Worm (Caenorhabditis elegans) whole organism, L4 larva: ENCODE data around the gene F35G12.12.

Experiments used
- D1046.2 ChIP-seq: fragments of 200-800 bp; sonication (Bioruptor generic); IDR thresholded peaks from 2 replicates; pipeline ENCODE4 v1.3.6; 2022; ENCODE audit warnings: missing genetic modification characterization, missing compliant biosample characterization
- F37D6.2 ChIP-seq: sonication (generic microtip); optimal IDR thresholded peaks from 2 replicates; lab custom pipeline; 2016; ENCODE audit warnings: mild to moderate bottlenecking, missing genetic modification characterization, missing compliant biosample characterization
- T20F7.1 ChIP-seq: fragments of 200-800 bp; sonication (Bioruptor generic); optimal IDR thresholded peaks from 2 replicates; lab custom pipeline; 2018; ENCODE audit warnings: mild to moderate bottlenecking, missing genetic modification characterization, missing compliant biosample characterization
- aha-1 ChIP-seq: fragments of 150-350 bp; peaks from one replicate; lab custom pipeline; 2014; ENCODE audit warnings: missing biosample characterization, missing genetic modification characterization
- attf-4 ChIP-seq: sonication (generic microtip); optimal IDR thresholded peaks from 3 replicates; lab custom pipeline; 2017; ENCODE audit warnings: missing biosample characterization, missing genetic modification characterization
- ceh-44 ChIP-seq: fragments of 200-800 bp; sonication (Bioruptor generic); IDR thresholded peaks from 2 replicates; pipeline ENCODE4 v1.3.6; 2022; ENCODE audit warnings: missing genetic modification reagents, missing genetic modification characterization, missing compliant biosample characterization
- ceh-82 ChIP-seq: sonication (generic microtip); optimal IDR thresholded peaks from 2 replicates; lab custom pipeline; 2017; ENCODE audit warnings: missing biosample characterization, missing genetic modification characterization
- cey-2 ChIP-seq: sonication (generic microtip); optimal IDR thresholded peaks from 3 replicates; lab custom pipeline; 2017; ENCODE audit warnings: missing genetic modification characterization, mild to moderate bottlenecking, missing compliant biosample characterization, antibody characterized with exemption, borderline replicate concordance; ENCODE audit not compliant: insufficient read depth
- ctbp-1 ChIP-seq: fragments of 200-800 bp; sonication (Bioruptor generic); IDR thresholded peaks from 2 replicates; pipeline ENCODE4 v1.3.6; 2022; ENCODE audit warnings: missing genetic modification reagents, missing genetic modification characterization, missing compliant biosample characterization
- daf-16 ChIP-seq, 3 experiments: sonication (generic microtip); optimal IDR thresholded peaks; 2 replicates each; lab custom pipeline; 2016 to 2017; ENCODE audit warnings: missing genetic modification characterization in 3 of 3, missing genetic modification reagents in 3 of 3, mild to moderate bottlenecking in 2 of 3, missing compliant biosample characterization in 2 of 3, missing biosample characterization in 1 of 3, moderate library complexity in 1 of 3
- dmd-9 ChIP-seq: fragments of 200-800 bp; sonication (Bioruptor generic); IDR thresholded peaks from 2 replicates; pipeline ENCODE4 v1.3.6; 2022; ENCODE audit warnings: missing genetic modification reagents, missing genetic modification characterization, missing compliant biosample characterization
- dve-1 ChIP-seq: sonication (generic microtip); optimal IDR thresholded peaks from 2 replicates; lab custom pipeline; 2017; ENCODE audit warnings: antibody characterized with exemption, mild to moderate bottlenecking, missing genetic modification characterization, missing compliant biosample characterization; ENCODE audit not compliant: insufficient read depth
- egl-27 ChIP-seq: sonication (generic microtip); optimal IDR thresholded peaks from 3 replicates; lab custom pipeline; 2017; ENCODE audit warnings: missing biosample characterization, missing genetic modification reagents, missing genetic modification characterization
- egl-43 ChIP-seq: fragments of 200-800 bp; sonication (Bioruptor generic); IDR thresholded peaks from 2 replicates; pipeline ENCODE4 v1.3.6; 2022; ENCODE audit warnings: missing genetic modification reagents, missing genetic modification characterization, missing compliant biosample characterization
- fkh-10 ChIP-seq: fragments of 150-350 bp; optimal IDR thresholded peaks from 2 replicates; lab custom pipeline; 2014; ENCODE audit warnings: missing biosample characterization, missing genetic modification reagents, missing genetic modification characterization
- hlh-11 ChIP-seq: fragments of 200-800 bp; sonication (Bioruptor generic); optimal IDR thresholded peaks from 2 replicates; lab custom pipeline; 2018; ENCODE audit warnings: mild to moderate bottlenecking, missing genetic modification characterization, missing compliant biosample characterization
- hlh-30 ChIP-seq: sonication (generic microtip); optimal IDR thresholded peaks from 2 replicates; lab custom pipeline; 2017; ENCODE audit warnings: antibody characterized with exemption, mild to moderate bottlenecking, missing genetic modification characterization, missing compliant biosample characterization; ENCODE audit not compliant: insufficient read depth
- hmg-1.1 ChIP-seq: fragments of 200-800 bp; sonication (Bioruptor generic); IDR thresholded peaks from 2 replicates; pipeline ENCODE4 v1.3.6; 2022; ENCODE audit warnings: missing genetic modification reagents, missing genetic modification characterization, missing compliant biosample characterization
- jun-1 ChIP-seq: fragments of 150-350 bp; optimal IDR thresholded peaks from 2 replicates; lab custom pipeline; 2014; ENCODE audit warnings: missing biosample characterization, missing genetic modification reagents, missing genetic modification characterization
- lin-13 ChIP-seq: fragments of 150-350 bp; optimal IDR thresholded peaks from 2 replicates; lab custom pipeline; 2014; ENCODE audit warnings: missing biosample characterization, missing genetic modification reagents, missing genetic modification characterization
- lin-15B ChIP-seq: fragments of 150-350 bp; sonication (generic microtip); optimal IDR thresholded peaks from 3 replicates; lab custom pipeline; 2014; ENCODE audit warnings: missing biosample characterization, missing genetic modification characterization
- lsy-2 ChIP-seq, 2 experiments: fragments of 150-350 bp in 1 of 2; sonication (generic microtip) in 1 of 2; optimal IDR thresholded peaks; 2 replicates each; lab custom pipeline; 2014 to 2017; ENCODE audit warnings: missing biosample characterization in 2 of 2, missing genetic modification characterization in 2 of 2
- madf-5 ChIP-seq, 2 experiments: fragments of 200-800 bp; sonication (Bioruptor generic); IDR thresholded peaks; 2 replicates each; pipeline ENCODE4 v1.3.6; 2022; ENCODE audit warnings: missing compliant biosample characterization in 2 of 2, missing genetic modification characterization in 2 of 2
- nhr-11 ChIP-seq: fragments of 150-350 bp; optimal IDR thresholded peaks from 2 replicates; lab custom pipeline; 2014; ENCODE audit warnings: missing biosample characterization, missing genetic modification characterization
- nhr-25 ChIP-seq: sonication (generic microtip); optimal IDR thresholded peaks from 2 replicates; lab custom pipeline; 2017; ENCODE audit warnings: missing genetic modification characterization, mild to moderate bottlenecking, missing compliant biosample characterization, antibody characterized with exemption, moderate library complexity, borderline replicate concordance; ENCODE audit not compliant: insufficient read depth
- nhr-28 ChIP-seq: fragments of 150-350 bp; optimal IDR thresholded peaks from 2 replicates; lab custom pipeline; 2014; ENCODE audit warnings: missing biosample characterization, missing genetic modification characterization
- nhr-76 ChIP-seq: fragments of 150-350 bp; optimal IDR thresholded peaks from 2 replicates; lab custom pipeline; 2014; ENCODE audit warnings: missing biosample characterization, missing genetic modification characterization
- pqm-1 ChIP-seq: sonication (generic microtip); optimal IDR thresholded peaks from 2 replicates; lab custom pipeline; 2017; ENCODE audit warnings: missing biosample characterization, missing genetic modification characterization
- rbr-2 ChIP-seq: sonication (generic microtip); optimal IDR thresholded peaks from 2 replicates; lab custom pipeline; 2016; ENCODE audit warnings: missing genotype, missing genetic modification characterization, missing compliant biosample characterization
- snpc-4 ChIP-seq: fragments of 150-350 bp; optimal IDR thresholded peaks from 2 replicates; lab custom pipeline; 2014; ENCODE audit warnings: missing biosample characterization, missing genetic modification characterization
- unc-130 ChIP-seq: sonication (generic microtip); optimal IDR thresholded peaks from 2 replicates; lab custom pipeline; 2016; ENCODE audit warnings: missing genetic modification reagents, missing genetic modification characterization, missing compliant biosample characterization
- unc-62 ChIP-seq, 3 experiments: fragments of 150-350 bp in 1 of 3; sonication (generic microtip); optimal IDR thresholded peaks in 2 of 3; peaks in 1 of 3; 1 replicate in 1 of 3; 2 replicates in 2 of 3; lab custom pipeline; 2014 to 2017; ENCODE audit warnings: missing biosample characterization in 3 of 3, missing genetic modification characterization in 3 of 3, missing genetic modification reagents in 3 of 3, missing genotype in 1 of 3
- ztf-11 ChIP-seq: fragments of 150-350 bp; optimal IDR thresholded peaks from 2 replicates; lab custom pipeline; 2014; ENCODE audit warnings: missing biosample characterization, missing genetic modification characterization

Gene F35G12.12

DNA sequence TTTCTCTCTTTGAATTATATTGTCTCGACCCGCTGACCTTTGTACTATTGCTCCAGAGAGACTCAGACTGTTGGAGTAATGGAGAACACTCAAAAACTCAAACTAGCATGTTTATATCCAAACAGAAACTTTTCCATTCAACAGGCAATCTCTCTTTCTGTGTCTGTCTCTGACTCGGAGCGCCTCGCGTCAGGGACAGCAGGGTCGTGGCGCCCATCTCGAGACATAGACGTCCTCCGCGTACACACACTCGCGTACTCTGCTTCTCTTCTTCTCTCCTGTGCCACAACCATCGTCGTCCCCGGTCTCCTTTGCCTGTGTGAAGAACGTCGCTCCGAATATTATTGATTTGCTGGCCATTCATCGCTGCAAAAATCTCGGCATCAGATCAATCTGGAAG, 29.6 kb upstream of the F35G12.12 start (continued):
- TF ChIP-seq lin-15B (no peak), aha-1 (tag; lab: Kevin White, UChicago) (peak; percentile 97), nhr-25 (tag; lab: Kevin White, UChicago) (peak; percentile 64), hlh-11 (tag; lab: Kevin White, UChicago) (peak; percentile 95), daf-16 (GFP tag; optimal IDR thresholded peaks at IDR 0.05; lab: Kevin White, UChicago) (peak in 1 of 2 experiments; percentile 61), daf-16 (tag; optimal IDR thresholded peaks at IDR 0.05; lab: Kevin White, UChicago) (peak; percentile 82), egl-27 (tag; lab: Kevin White, UChicago) (no peak), madf-5 (GFP tag; IDR thresholded peaks at IDR 0.05; lab: Robert Waterston, UW) (no peak), hlh-30 (peak; percentile 93), egl-43 (GFP tag; lab: Robert Waterston, UW) (peak; percentile 22; the same call in 1 of the 2 replicates), D1046.2 (GFP tag; lab: Robert Waterston, UW) (no peak), ceh-44 (0 out of 2 replicates have a peak, but pooled peaks have one; percentile 17), jun-1 (tag; lab: Kevin White, UChicago) (no peak), dve-1 (peak; percentile 86)
- TF ChIP-seq, all 104 proteins: peak for 41

DNA sequence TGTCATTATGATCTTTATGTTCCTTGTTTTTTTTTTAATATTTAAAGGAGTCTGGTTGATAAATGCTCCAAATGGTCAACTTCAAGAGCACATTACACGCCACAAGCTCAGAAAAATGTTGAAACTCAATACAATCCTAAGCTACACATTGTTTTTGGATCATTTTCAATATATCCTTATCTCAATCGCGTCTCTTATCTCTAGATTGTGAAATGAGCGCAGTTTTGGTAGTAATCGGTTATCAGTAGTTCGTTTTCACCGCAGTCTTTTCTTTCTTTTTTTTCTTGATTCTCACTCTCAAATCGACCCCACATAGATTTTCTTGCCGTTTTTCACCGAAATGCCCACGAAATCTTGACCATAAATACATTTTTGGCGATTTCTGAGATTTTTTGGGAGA, 28.7 kb upstream of the F35G12.12 start:
- TF ChIP-seq dve-1 (peak; percentile 6), nhr-11 (tag; lab: Kevin White, UChicago) (no peak), aha-1 (tag; lab: Kevin White, UChicago) (peak; percentile 33), nhr-28 (peak; percentile 4), ztf-11 (no peak), cey-2 (tag; lab: Kevin White, UChicago) (no peak), pqm-1 (tag; lab: Kevin White, UChicago) (peak; percentile 38)

DNA sequence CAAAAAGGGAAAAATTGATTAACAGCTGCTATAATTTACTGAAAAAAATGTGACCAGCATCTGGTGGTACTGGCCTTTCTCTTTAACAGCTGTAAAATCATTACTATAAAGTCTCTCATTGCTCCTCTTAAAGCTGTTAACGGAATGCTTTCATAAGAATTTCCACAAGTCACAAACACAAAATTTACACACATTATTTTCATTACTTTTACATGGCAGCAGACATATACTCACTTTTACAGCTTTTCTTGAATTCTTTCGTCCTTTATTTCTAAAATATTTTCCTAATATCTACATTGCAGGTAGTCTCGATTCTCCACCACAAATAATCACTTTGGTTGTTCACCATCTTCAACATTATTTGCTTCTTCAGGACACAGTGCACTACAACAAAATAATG, 28.3 kb upstream of the F35G12.12 start, which contains the start of gene imph-1:
Gene imph-1, plus strand, starts transcription at position 301 of the 400 bp plus-strand sequence.
- TF ChIP-seq unc-130 (GFP tag; lab: Kevin White, UChicago) (no peak), lsy-2 (tag; optimal IDR thresholded peaks at IDR 0.05; lab: Kevin White, UChicago) (no peak), T20F7.1 (GFP tag; lab: Kevin White, UChicago) (no peak), attf-4 (tag; lab: Kevin White, UChicago) (no peak), ctbp-1 (GFP tag; lab: Robert Waterston, UW) (no peak), unc-62 (GFP tag; optimal IDR thresholded peaks at IDR 0.05 in 1 of 2; lab: Kevin White, UChicago) (no peak), unc-62 (tag; optimal IDR thresholded peaks at IDR 0.05; lab: Kevin White, UChicago) (no peak), snpc-4 (tag; lab: Kevin White, UChicago) (no peak), nhr-76 (tag; lab: Kevin White, UChicago) (no peak), lin-13 (GFP tag; lab: Kevin White, UChicago) (no peak)

DNA sequence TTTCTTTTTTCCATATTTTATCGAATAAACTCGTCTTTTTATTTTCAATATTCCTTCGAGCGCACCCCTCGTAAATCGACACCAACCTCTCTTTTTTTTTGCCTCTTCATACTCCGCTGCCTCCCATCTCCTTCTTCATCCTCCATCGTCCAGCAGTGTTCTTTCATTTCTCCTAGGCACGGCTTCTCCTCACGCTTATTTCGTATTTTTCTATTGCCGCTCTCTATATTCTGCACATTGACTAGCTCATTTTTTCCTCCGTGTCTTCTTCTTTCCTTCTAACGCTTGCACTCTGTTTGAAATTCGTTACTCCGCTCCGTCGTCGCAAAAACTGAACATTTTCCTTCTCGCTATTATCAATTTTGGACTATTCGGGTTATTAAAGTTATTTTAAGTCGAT, 26.2 kb upstream of the F35G12.12 start:
- no peak for TF ChIP-seq ceh-44
- no peak for TF ChIP-seq T20F7.1 (GFP tag; lab: Kevin White, UChicago)
- no peak for TF ChIP-seq F37D6.2 (tag; lab: Kevin White, UChicago)
- TF ChIP-seq ctbp-1 (GFP tag; lab: Robert Waterston, UW) = no peak
- TF ChIP-seq nhr-76 (tag; lab: Kevin White, UChicago) = no peak
- no peak for TF ChIP-seq egl-43 (GFP tag; lab: Robert Waterston, UW)
- no peak for TF ChIP-seq ceh-82 (tag; lab: Kevin White, UChicago)
- no peak for TF ChIP-seq nhr-28
- peak; percentile 31; the same call in 1 of the 2 replicates for TF ChIP-seq hmg-1.1 (GFP tag; lab: Robert Waterston, UW)
- TF ChIP-seq lsy-2 (tag; optimal IDR thresholded peaks at IDR 0.05; lab: Kevin White, UChicago) = peak in 1 of 2 experiments; percentile 14
- TF ChIP-seq dmd-9 (GFP tag; lab: Robert Waterston, UW) = no peak
- TF ChIP-seq fkh-10 (GFP tag; lab: Kevin White, UChicago) = no peak
- peak; percentile 15 for TF ChIP-seq rbr-2
